Worm (Caenorhabditis elegans) whole organism, L4/young adult: ENCODE measurements around the gene Y105C5B.5.

Experiments used
- W03F9.2 ChIP-seq: fragments of 150-350 bp; optimal IDR thresholded peaks from 2 replicates; lab custom pipeline; 2014; ENCODE audit warnings: missing biosample characterization, missing genetic modification characterization
- dao-5 ChIP-seq: sonication (generic microtip); optimal IDR thresholded peaks from 2 replicates; lab custom pipeline; 2016; ENCODE audit warnings: missing genotype, missing genetic modification characterization, moderate library complexity, missing compliant biosample characterization
- him-1 ChIP-seq: sonication (generic microtip); optimal IDR thresholded peaks from 2 replicates; lab custom pipeline; 2016; ENCODE audit warnings: missing genotype, missing genetic modification reagents, missing genetic modification characterization, missing compliant biosample characterization

Y105C5B.5 gene

DNA sequence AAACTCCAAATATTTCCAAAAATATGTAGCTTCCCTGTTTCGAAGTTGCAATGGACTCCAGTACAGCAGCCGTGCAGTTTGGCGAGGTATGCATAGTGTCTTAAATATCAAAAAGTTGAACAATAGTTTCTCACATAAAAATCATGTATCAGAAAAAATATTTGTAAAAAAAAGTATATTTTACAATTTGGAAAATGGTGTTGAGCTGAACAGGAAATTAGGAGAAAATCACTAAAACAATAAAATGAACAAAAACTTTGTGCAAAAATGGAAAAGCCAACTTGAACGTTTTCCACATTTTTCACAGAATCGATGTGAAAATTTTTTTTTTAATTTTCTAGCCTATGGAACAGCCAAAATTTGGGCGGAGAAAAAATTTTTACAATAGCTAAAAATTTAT is 25.7 kb upstream of the Y105C5B.5 start, which contains the start of gene Y105C5B.8:
Y105C5B.8 (minus strand) TSS at position 101 of the 400 bp plus-strand sequence.
- TF ChIP-seq him-1 (tag; lab: Kevin White, UChicago), result no peak
- no peak for TF ChIP-seq W03F9.2 (tag; lab: Kevin White, UChicago)
- no peak for TF ChIP-seq dao-5 (tag; lab: Kevin White, UChicago)

- TF ChIP-seq him-1 (tag; lab: Kevin White, UChicago) (no peak), dao-5 (tag; lab: Kevin White, UChicago) (no peak), W03F9.2 (tag; lab: Kevin White, UChicago) (no peak)
Observed at ce11 chrIV:15923000-15923399, 22.0 kb upstream of the Y105C5B.5 start.

ce11 chrIV:15915061-15915460 is 14.0 kb upstream of the Y105C5B.5 start:
- TF ChIP-seq him-1 (tag; lab: Kevin White, UChicago) (no peak), W03F9.2 (tag; lab: Kevin White, UChicago) (no peak), dao-5 (tag; lab: Kevin White, UChicago) (no peak)

DNA sequence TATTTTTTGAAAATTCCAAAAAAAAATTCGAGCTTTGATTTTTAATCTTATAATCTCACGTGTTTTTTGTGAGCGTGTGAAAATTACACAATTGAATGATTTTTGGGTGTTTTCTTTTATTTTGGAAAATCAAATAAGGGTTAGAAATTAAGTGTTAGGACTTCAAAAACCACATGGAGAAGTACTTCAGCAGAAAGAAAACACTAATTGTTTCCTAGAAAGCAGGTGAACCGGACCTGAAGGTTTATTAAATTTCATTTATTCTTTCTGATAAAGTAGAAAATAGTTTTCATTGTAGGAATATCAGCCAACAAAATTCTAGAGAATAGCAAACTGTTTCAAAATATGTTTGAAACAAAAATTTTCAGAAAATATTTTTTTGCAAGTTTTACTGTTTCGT is 7.2 kb upstream of the Y105C5B.5 start:
- TF ChIP-seq dao-5 (tag; lab: Kevin White, UChicago), result no peak

DNA sequence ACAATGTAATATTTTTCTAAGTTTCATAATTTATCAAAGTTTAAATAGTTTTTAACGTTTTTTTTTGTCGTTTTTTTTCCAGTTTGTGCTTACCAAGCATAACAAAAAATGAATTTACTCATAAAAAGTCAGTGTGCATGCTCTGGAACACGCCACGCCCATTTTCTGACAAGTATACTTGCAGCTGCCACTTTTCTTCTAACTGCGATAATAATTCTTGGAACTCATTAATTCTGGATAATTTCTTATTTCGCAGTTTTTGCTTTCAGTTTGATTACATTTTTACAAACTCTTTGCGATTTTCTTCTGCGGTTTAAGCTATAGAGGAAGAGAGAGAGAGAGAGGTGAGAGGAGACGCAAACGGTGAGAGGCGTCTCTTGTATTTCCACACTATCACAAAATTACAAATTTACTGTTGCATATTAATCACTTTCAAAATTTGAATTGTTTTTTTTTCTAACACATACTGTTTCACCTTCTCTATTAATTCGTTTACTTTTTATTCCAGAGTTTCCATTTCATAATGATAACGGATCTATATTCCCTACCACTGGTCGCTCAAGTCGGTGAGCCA is 5.1 kb upstream of the Y105C5B.5 start, which contains the start of gene srv-15:
srv-15 (plus strand) TSS at position 524 of the 574 bp plus-strand sequence.
- no peak for TF ChIP-seq dao-5 (tag; lab: Kevin White, UChicago)
- TF ChIP-seq W03F9.2 (tag; lab: Kevin White, UChicago), result no peak
- TF ChIP-seq him-1 (tag; lab: Kevin White, UChicago), result no peak

- TF ChIP-seq dao-5 (tag; lab: Kevin White, UChicago) (no peak), W03F9.2 (tag; lab: Kevin White, UChicago) (no peak), him-1 (tag; lab: Kevin White, UChicago) (no peak)
Observed at ce11 chrIV:15900158-15900557, 867 bp downstream of the Y105C5B.5 start.

DNA sequence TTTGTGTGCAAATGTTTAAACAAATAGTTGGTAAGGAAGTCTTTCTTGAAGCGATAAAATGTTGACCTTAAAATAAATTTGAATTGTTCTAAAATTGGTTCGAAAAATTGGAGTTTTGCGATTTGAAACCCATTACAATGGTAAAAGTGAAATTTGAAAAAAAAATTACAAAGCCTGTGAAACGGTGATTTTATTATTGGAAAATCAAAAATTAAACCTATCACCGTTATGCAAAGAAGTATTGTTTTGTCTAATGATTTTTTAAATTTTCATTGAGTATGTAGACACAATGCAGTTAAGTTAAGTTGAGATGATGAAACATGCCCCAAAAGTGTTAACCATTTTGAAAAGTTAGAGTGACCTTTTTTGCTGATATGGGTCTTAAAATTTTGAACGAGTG is 6.2 kb downstream of the Y105C5B.5 start:
- TF ChIP-seq W03F9.2 (tag; lab: Kevin White, UChicago) (no peak), dao-5 (tag; lab: Kevin White, UChicago) (no peak), him-1 (tag; lab: Kevin White, UChicago) (no peak)

DNA sequence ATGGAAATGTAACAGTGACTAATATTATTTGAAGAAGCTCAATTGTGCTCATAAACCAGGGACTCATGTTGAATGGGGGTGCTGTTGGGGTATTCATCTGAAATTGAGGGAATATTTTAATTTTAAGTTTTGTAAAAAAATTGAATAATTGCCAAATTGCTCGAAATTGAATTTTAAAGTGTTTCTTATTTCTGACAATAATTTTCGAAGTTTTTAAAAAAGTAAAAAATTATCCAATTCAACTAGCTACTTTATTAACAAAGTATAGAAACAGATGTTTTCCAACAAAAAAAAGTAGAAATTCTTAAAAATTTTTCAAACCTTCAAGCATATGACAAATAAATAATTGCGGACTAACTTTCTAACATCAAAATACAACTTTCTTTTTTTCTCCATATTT is 6.9 kb downstream of the Y105C5B.5 start, which contains the start of gene srv-14:
srv-14 (minus strand) TSS at position 101 of the 400 bp plus-strand sequence.
- TF ChIP-seq dao-5 (tag; lab: Kevin White, UChicago) (no peak), him-1 (tag; lab: Kevin White, UChicago) (no peak), W03F9.2 (tag; lab: Kevin White, UChicago) (no peak)

- TF ChIP-seq dao-5 (tag; lab: Kevin White, UChicago) (no peak), him-1 (tag; lab: Kevin White, UChicago) (no peak), W03F9.2 (tag; lab: Kevin White, UChicago) (no peak)
Observed at ce11 chrIV:15883922-15884321, 17.1 kb downstream of the Y105C5B.5 start, which contains the start of gene Y105C5B.3. TSS of gene Y105C5B.3 (plus strand) at chrIV:15884222.

- no peak for TF ChIP-seq dao-5 (tag; lab: Kevin White, UChicago)
- no peak for TF ChIP-seq W03F9.2 (tag; lab: Kevin White, UChicago)
- no peak for TF ChIP-seq him-1 (tag; lab: Kevin White, UChicago)
Observed at ce11 chrIV:15880114-15880513, 20.9 kb downstream of the Y105C5B.5 start.

- TF ChIP-seq him-1 (tag; lab: Kevin White, UChicago), result no peak
- TF ChIP-seq dao-5 (tag; lab: Kevin White, UChicago), result no peak
- no peak for TF ChIP-seq W03F9.2 (tag; lab: Kevin White, UChicago)
Observed at ce11 chrIV:15878262-15878661, 22.8 kb downstream of the Y105C5B.5 start.

ce11 chrIV:15872633-15873032 is 28.4 kb downstream of the Y105C5B.5 start, which contains the start of gene gcy-25:
TSS of gene gcy-25 (plus strand) at chrIV:15872933.
- TF ChIP-seq him-1 (tag; lab: Kevin White, UChicago) (no peak), dao-5 (tag; lab: Kevin White, UChicago) (no peak), W03F9.2 (tag; lab: Kevin White, UChicago) (no peak)

DNA sequence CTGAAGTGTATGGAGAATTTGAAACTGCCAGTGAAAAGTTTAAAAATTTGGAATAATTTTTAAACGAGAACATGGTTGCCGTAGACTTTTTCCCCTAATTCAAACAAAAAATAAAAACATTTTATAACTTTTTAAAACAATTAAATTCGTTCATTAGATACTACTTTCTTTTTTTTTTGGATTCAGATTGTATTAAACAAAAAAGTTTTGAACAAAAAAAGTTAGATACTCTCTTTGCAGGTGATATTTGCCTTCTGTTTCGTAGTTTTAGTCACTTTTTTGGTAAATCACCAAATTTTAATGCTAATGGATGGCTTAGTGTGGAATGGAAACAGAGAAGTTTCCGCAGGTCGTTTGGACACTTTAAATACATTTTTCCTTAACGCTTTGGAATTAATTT is 30.7 kb downstream of the Y105C5B.5 start, which contains the start of gene Y105C5B.1:
Y105C5B.1 (plus strand) TSS at position 301 of the 400 bp plus-strand sequence.
- TF ChIP-seq dao-5 (tag; lab: Kevin White, UChicago), result no peak
- no peak for TF ChIP-seq W03F9.2 (tag; lab: Kevin White, UChicago)
- no peak for TF ChIP-seq him-1 (tag; lab: Kevin White, UChicago)

DNA sequence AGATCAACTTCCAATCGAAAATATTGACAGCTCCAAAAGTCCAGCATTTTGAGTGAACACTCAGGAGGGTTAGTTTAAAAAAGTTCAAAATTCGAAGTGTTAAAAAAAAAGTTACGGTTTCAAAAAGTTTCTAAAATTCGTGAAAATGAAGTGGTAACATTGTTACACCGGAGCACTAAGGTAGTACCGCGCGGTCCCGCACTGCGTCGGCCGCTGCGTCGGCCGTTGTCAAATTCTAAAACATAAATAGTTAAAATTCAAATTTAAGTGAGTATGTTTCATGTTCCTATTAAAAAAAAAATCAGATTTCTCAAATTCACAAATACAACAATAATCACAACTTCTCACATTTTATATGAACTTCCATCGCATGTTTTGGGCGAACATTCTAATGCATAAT is 32.7 kb downstream of the Y105C5B.5 start:
- TF ChIP-seq W03F9.2 (tag; lab: Kevin White, UChicago) (no peak), dao-5 (tag; lab: Kevin White, UChicago) (no peak), him-1 (tag; lab: Kevin White, UChicago) (no peak)
